Fruit fly (Drosophila melanogaster): ENCODE data around the gene fid.
A peak's percentile ranks its signal among the peaks of the same experiment; 100 is the strongest.

fid gene

DNA sequence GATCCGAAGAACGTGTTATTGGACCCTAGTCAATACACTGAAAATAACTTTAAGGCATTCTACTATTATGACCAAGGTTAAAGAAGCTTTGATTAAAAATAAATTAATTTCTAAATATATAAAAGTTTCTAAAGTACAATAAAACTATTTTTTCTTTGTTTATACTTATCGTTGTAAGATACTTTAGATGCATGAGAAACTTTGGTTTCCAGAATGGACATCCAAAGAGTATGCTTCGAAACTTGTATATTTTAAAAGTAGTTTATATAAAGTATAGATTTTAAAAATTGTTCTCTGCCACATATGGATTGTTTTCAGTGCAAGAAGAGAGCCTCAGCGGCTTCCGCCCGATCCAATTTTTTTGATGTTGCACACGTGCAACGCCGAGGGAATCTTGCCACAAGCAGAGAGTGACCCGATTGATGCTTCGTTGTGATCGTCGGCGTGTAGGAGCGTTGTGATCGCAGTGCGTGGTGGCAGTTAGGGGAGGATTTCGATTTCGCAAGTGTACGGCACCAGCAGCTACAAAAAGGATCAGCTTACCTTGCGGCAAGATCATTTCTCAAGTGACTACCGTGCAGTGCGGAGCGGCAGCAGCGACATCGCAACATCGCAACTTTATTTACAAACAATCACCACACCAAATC, 27.3 kb downstream of the fid start (continued):
- no peak for TF ChIP-seq CG3065 (GFP tag; optimal IDR thresholded peaks at IDR 0.05)
- TF ChIP-seq BEAF-32 (GFP tag; optimal IDR thresholded peaks at IDR 0.05), result no peak
- no peak; the same call in 1 of the 2 replicates for TF ChIP-seq ranshi (GFP tag; IDR thresholded peaks at IDR 0.05)
- TF ChIP-seq ab (GFP tag; optimal IDR thresholded peaks at IDR 0.05), result no peak
- peak; percentile 35 for TF ChIP-seq CG5180 (GFP tag; optimal IDR thresholded peaks at IDR 0.05)
- no peak for TF ChIP-seq CG8478 (optimal IDR thresholded peaks at IDR 0.05)
- no peak for TF ChIP-seq dimm (GFP tag; IDR thresholded peaks at IDR 0.05)
- TF ChIP-seq CG13624 (GFP tag; optimal IDR thresholded peaks at IDR 0.05), result no peak
- no peak for TF ChIP-seq Fer2 (tag; optimal IDR thresholded peaks at IDR 0.05)
- TF ChIP-seq run (tag; optimal IDR thresholded peaks at IDR 0.05), result peak; percentile 23
- TF ChIP-seq rib (GFP tag; IDR thresholded peaks at IDR 0.05), result no peak
- peak; percentile 95 for TF ChIP-seq trem (tag; optimal IDR thresholded peaks at IDR 0.05)
- TF ChIP-seq tup (GFP tag; optimal IDR thresholded peaks at IDR 0.05), result peak; percentile 26
- TF ChIP-seq CG8359 (GFP tag; optimal IDR thresholded peaks at IDR 0.05; ENCODE audit: borderline replicate concordance), result peak; percentile 82
- TF ChIP-seq Hsf (GFP tag; optimal IDR thresholded peaks at IDR 0.05), result peak; percentile 33
- no peak for TF ChIP-seq caup (GFP tag; optimal IDR thresholded peaks at IDR 0.05; ENCODE audit: severe bottlenecking)
- peak; percentile 54 for TF ChIP-seq CG18764 (GFP tag; optimal IDR thresholded peaks at IDR 0.05)
- no peak for TF ChIP-seq eve (GFP tag; optimal IDR thresholded peaks at IDR 0.05)
- TF ChIP-seq abd-A (tag; optimal IDR thresholded peaks at IDR 0.05), result no peak
- no peak for TF ChIP-seq z (GFP tag; IDR thresholded peaks at IDR 0.05)
- no peak for TF ChIP-seq sug (tag; optimal IDR thresholded peaks at IDR 0.05)
- peak; percentile 8 to 17 for TF ChIP-seq Pdp1 (GFP tag; optimal IDR thresholded peaks at IDR 0.05)
- peak; percentile 73 for TF ChIP-seq lbe (GFP tag; optimal IDR thresholded peaks at IDR 0.05)
- TF ChIP-seq MTF-1 (GFP tag; optimal IDR thresholded peaks at IDR 0.05; ENCODE audit: borderline replicate concordance), result peak; percentile 61
- TF ChIP-seq CG10366 (GFP tag; IDR thresholded peaks at IDR 0.05), result no peak; the same call in 1 of the 2 replicates
- peak; percentile 84 for TF ChIP-seq zfh1 (GFP tag; IDR thresholded peaks at IDR 0.05)
- TF ChIP-seq sens-2 (GFP tag; IDR thresholded peaks at IDR 0.05), result 0 out of 2 replicates have a peak, but pooled peaks have one; percentile 45
- TF ChIP-seq sob (GFP tag; IDR thresholded peaks at IDR 0.05), result no peak
- 0 out of 2 replicates have a peak, but pooled peaks have one; percentile 56 for TF ChIP-seq chm (GFP tag; IDR thresholded peaks at IDR 0.05)
- no peak for TF ChIP-seq slp2 (GFP tag; optimal IDR thresholded peaks at IDR 0.05)
- peak; percentile 30 for TF ChIP-seq CG10565 (GFP tag; optimal IDR thresholded peaks at IDR 0.05)
- TF ChIP-seq odd (GFP tag; optimal IDR thresholded peaks at IDR 0.05), result peak; percentile 79
- TF ChIP-seq pum (GFP tag; optimal IDR thresholded peaks at IDR 0.05), result no peak
- peak; percentile 73 for TF ChIP-seq Max (GFP tag; optimal IDR thresholded peaks at IDR 0.05)
- no peak for TF ChIP-seq prd (optimal IDR thresholded peaks at IDR 0.05)
- TF ChIP-seq prd (GFP tag; IDR thresholded peaks at IDR 0.05), result peak; percentile 85
- TF ChIP-seq ato (GFP tag; IDR thresholded peaks at IDR 0.05; ENCODE audit: partially characterized antibody), result no peak
- TF ChIP-seq Hr78 (GFP tag; optimal IDR thresholded peaks at IDR 0.05), result peak in 1 of 2 experiments; percentile 34
- TF ChIP-seq Nf-YA (GFP tag; IDR thresholded peaks at IDR 0.05), result 0 out of 2 replicates have a peak, but pooled peaks have one; percentile 38
- TF ChIP-seq Lhr (GFP tag; optimal IDR thresholded peaks at IDR 0.05), result peak; percentile 57
- TF ChIP-seq Stat92E (GFP tag; optimal IDR thresholded peaks at IDR 0.05), result peak in 1 of 3 experiments; percentile 60
- TF ChIP-seq CG6854 (GFP tag; optimal IDR thresholded peaks at IDR 0.05), result no peak
- no peak for TF ChIP-seq CG42726 (GFP tag; IDR thresholded peaks at IDR 0.05; ENCODE audit: partially characterized antibody)
- peak; percentile 31 for TF ChIP-seq ind (GFP tag; optimal IDR thresholded peaks at IDR 0.05)
- peak; percentile 70 for TF ChIP-seq CG2678 (tag; optimal IDR thresholded peaks at IDR 0.05)
- TF ChIP-seq CG12104 (GFP tag; optimal IDR thresholded peaks at IDR 0.05), result peak; percentile 69
- no peak for TF ChIP-seq Tbp (GFP tag; optimal IDR thresholded peaks at IDR 0.05)
- peak; percentile 79 for TF ChIP-seq CG7745 (tag; optimal IDR thresholded peaks at IDR 0.05)
- TF ChIP-seq GATAe (GFP tag; conservative IDR thresholded peaks at IDR 0.05), result no peak
